Fruit fly (Drosophila melanogaster): ENCODE measurements around the gene knk.
A peak's percentile ranks its signal among the peaks of the same experiment; 100 is the strongest.

The knk gene

dm6 chr3R:10084179-10084647, 41.3 kb downstream of the knk start:
- 0 out of 4 replicates have a peak, but pooled peaks have one; percentile 51 for TF ChIP-seq chinmo (GFP tag; IDR thresholded peaks at IDR 0.05; ENCODE audit: partially characterized antibody)
- TF ChIP-seq Dfd (GFP tag; optimal IDR thresholded peaks at IDR 0.05) = no peak
- no peak for TF ChIP-seq gsb (GFP tag; IDR thresholded peaks at IDR 0.05)
- peak; percentile 29 for TF ChIP-seq nom (GFP tag; optimal IDR thresholded peaks at IDR 0.05)
- 0 out of 3 replicates have a peak, but pooled peaks have one; percentile 34 for TF ChIP-seq Optix (GFP tag; IDR thresholded peaks at IDR 0.05)
- no peak for TF ChIP-seq CG9932 (GFP tag; IDR thresholded peaks at IDR 0.05)
- no peak for TF ChIP-seq en (GFP tag; optimal IDR thresholded peaks at IDR 0.05)
- peak; percentile 89 for TF ChIP-seq Adf1 (GFP tag; IDR thresholded peaks at IDR 0.05)
- no peak for TF ChIP-seq otp (GFP tag; IDR thresholded peaks at IDR 0.05)
- peak; percentile 68 for TF ChIP-seq ftz-f1 (GFP tag; optimal IDR thresholded peaks at IDR 0.05)
- TF ChIP-seq crol (GFP tag; IDR thresholded peaks at IDR 0.05) = 0 out of 2 replicates have a peak, but pooled peaks have one; percentile 28
- TF ChIP-seq Trl (optimal IDR thresholded peaks at IDR 0.05) = peak; percentile 46 to 68
- TF ChIP-seq Trl (GFP tag; optimal IDR thresholded peaks at IDR 0.05) = no peak
- peak; percentile 72 for TF ChIP-seq CG15601 (tag; optimal IDR thresholded peaks at IDR 0.05)

- TF ChIP-seq cwo (GFP tag; optimal IDR thresholded peaks at IDR 0.05) (no peak), Hsf (GFP tag; optimal IDR thresholded peaks at IDR 0.05) (no peak), CG30431 (GFP tag; optimal IDR thresholded peaks at IDR 0.05) (no peak), Trl (optimal IDR thresholded peaks at IDR 0.05) (peak in 1 of 2 experiments; percentile 14), Trl (GFP tag; optimal IDR thresholded peaks at IDR 0.05) (no peak), hth (optimal IDR thresholded peaks at IDR 0.05) (no peak), CG7928 (GFP tag; optimal IDR thresholded peaks at IDR 0.05) (no peak), CG14965 (GFP tag; optimal IDR thresholded peaks at IDR 0.05; ENCODE audit: borderline replicate concordance) (no peak), Deaf1 (tag; optimal IDR thresholded peaks at IDR 0.05) (peak; percentile 84), croc (GFP tag; conservative IDR thresholded peaks at IDR 0.05) (0 out of 3 replicates have a peak, but pooled peaks have one; percentile 1), ttk (GFP tag; IDR thresholded peaks at IDR 0.05) (no peak)
Observed at dm6 chr3R:10083077-10083476, 42.4 kb downstream of the knk start.

- no peak for TF ChIP-seq CG4404 (GFP tag; IDR thresholded peaks at IDR 0.05)
- peak; percentile 21 to 83 for TF ChIP-seq bsh (GFP tag; optimal IDR thresholded peaks at IDR 0.05)
- no peak for TF ChIP-seq bab2 (GFP tag; optimal IDR thresholded peaks at IDR 0.05)
- TF ChIP-seq CG33213 (GFP tag; optimal IDR thresholded peaks at IDR 0.05) = no peak
- 0 out of 3 replicates have a peak, but pooled peaks have one; percentile 12 for TF ChIP-seq croc (GFP tag; conservative IDR thresholded peaks at IDR 0.05)
- TF ChIP-seq Optix (GFP tag; IDR thresholded peaks at IDR 0.05) = no peak
- no peak for TF ChIP-seq vfl (GFP tag; optimal IDR thresholded peaks at IDR 0.05)
- TF ChIP-seq ac (GFP tag; optimal IDR thresholded peaks at IDR 0.05) = no peak
- TF ChIP-seq Myb (GFP tag; optimal IDR thresholded peaks at IDR 0.05) = no peak
- peak; percentile 5 for TF ChIP-seq gem (tag; optimal IDR thresholded peaks at IDR 0.05)
- no peak for TF ChIP-seq Poxn (GFP tag; IDR thresholded peaks at IDR 0.05)
- TF ChIP-seq dati (GFP tag; IDR thresholded peaks at IDR 0.05) = no peak
- peak; percentile 10; the same call in 1 of the 2 replicates for TF ChIP-seq lmd (GFP tag; IDR thresholded peaks at IDR 0.05)
- no peak for TF ChIP-seq CG17328 (GFP tag; IDR thresholded peaks at IDR 0.05)
- TF ChIP-seq HHEX (GFP tag; optimal IDR thresholded peaks at IDR 0.05) = no peak
- TF ChIP-seq ewg (GFP tag; optimal IDR thresholded peaks at IDR 0.05) = no peak
- no peak for TF ChIP-seq CG16863 (GFP tag; optimal IDR thresholded peaks at IDR 0.05)
- no peak for TF ChIP-seq CG18262 (tag; optimal IDR thresholded peaks at IDR 0.05)
- TF ChIP-seq CG1603 (tag; optimal IDR thresholded peaks at IDR 0.05) = peak; percentile 3
- no peak for TF ChIP-seq Vsx1 (GFP tag; optimal IDR thresholded peaks at IDR 0.05)
- TF ChIP-seq CG5953 (GFP tag; IDR thresholded peaks at IDR 0.05) = no peak
- no peak for TF ChIP-seq cad (GFP tag; optimal IDR thresholded peaks at IDR 0.05)
- TF ChIP-seq B-H2 (GFP tag; optimal IDR thresholded peaks at IDR 0.05) = no peak
- TF ChIP-seq ftz-f1 (GFP tag; optimal IDR thresholded peaks at IDR 0.05) = no peak
- TF ChIP-seq bowl (GFP tag; IDR thresholded peaks at IDR 0.05) = no peak
- TF ChIP-seq CG30020 (tag; optimal IDR thresholded peaks at IDR 0.05) = no peak
- TF ChIP-seq phol (tag; optimal IDR thresholded peaks at IDR 0.05) = peak; percentile 2
- TF ChIP-seq CG15514 (GFP tag; optimal IDR thresholded peaks at IDR 0.05) = no peak
Observed at dm6 chr3R:10082549-10083075, 42.9 kb downstream of the knk start.

Measured in whole organism, embryonic.